Fruit fly (Drosophila melanogaster): Measurements from ENCODE around the gene t-cup.

Gene t-cup

DNA sequence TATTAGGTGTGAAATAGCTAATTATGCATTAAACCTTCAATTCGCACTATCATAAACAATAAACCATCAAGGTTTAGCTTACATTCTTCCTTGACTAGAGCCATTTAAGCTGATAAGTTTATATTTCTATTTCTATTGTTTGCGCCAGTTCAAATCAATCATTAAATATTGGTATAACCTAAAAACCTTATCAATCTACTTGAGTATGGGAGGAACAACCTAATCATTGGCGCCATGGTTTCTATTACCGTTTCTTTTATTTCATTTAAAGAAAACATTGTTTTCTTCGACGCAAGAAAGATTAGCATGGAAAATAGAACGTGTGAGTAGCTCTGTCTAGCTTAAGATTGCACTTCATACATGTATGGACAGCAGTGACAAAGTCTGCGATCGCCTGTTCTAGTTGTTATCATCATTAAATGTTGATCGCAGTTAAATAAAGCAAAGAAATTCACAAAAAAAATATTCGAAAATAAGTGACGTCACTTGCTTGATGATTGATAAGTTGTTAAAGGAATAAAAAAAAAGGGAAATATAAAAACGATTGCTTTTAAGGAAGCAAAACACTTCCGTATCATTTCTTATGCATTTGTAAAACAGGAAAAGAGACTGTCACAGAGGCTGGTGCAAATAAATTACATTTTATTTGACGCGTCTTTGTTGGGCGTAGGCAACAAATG is 22.8 kb downstream of the t-cup start (continued):
- TF ChIP-seq knrl (GFP tag; IDR thresholded peaks at IDR 0.05; ENCODE audit: partially characterized antibody) (no peak), Abd-B (GFP tag; optimal IDR thresholded peaks at IDR 0.05) (no peak), slp2 (GFP tag; optimal IDR thresholded peaks at IDR 0.05) (no peak), nom (GFP tag; optimal IDR thresholded peaks at IDR 0.05) (no peak), jumu (GFP tag; optimal IDR thresholded peaks at IDR 0.05) (no peak), gcm (GFP tag; optimal IDR thresholded peaks at IDR 0.05) (no peak), vfl (GFP tag; optimal IDR thresholded peaks at IDR 0.05) (no peak)

DNA sequence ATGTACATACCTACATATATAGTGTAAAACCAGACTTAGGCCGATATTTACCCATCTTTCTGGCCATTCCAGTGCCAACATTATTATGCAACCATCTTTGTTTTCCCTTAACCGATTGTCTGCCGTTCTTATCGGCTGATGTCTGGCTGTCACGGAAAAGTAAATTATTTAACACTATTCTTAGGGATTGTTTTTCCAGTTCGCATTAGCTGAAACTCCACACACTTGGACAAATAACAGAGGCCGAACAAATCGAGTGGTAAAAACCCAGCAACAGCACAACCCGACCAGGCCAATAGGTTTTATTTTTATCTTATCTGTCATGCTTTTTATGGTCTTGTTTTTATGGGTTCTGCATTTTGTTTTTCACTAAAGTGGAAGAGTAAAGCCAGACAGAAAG is 23.6 kb downstream of the t-cup start:
- peak; percentile 43 for TF ChIP-seq exex (tag; optimal IDR thresholded peaks at IDR 0.05)
- TF ChIP-seq Med (GFP tag) = peak; percentile 66
- TF ChIP-seq dan (GFP tag; IDR thresholded peaks at IDR 0.05) = no peak
- peak; percentile 36 for TF ChIP-seq CG12769 (tag; optimal IDR thresholded peaks at IDR 0.05)
- TF ChIP-seq CG3065 (GFP tag; optimal IDR thresholded peaks at IDR 0.05) = no peak
- no peak for TF ChIP-seq Antp (GFP tag; optimal IDR thresholded peaks at IDR 0.05)
- TF ChIP-seq mirr (GFP tag; optimal IDR thresholded peaks at IDR 0.05) = peak; percentile 60
- no peak for TF ChIP-seq CG17328 (GFP tag; IDR thresholded peaks at IDR 0.05)
- peak; percentile 25; the same call in 1 of the 3 replicates for TF ChIP-seq ci (GFP tag; IDR thresholded peaks at IDR 0.05)
- TF ChIP-seq CG1529 (GFP tag; optimal IDR thresholded peaks at IDR 0.05) = no peak
- peak; percentile 4 for TF ChIP-seq CG5180 (GFP tag; optimal IDR thresholded peaks at IDR 0.05)
- no peak for TF ChIP-seq CG1024 (GFP tag; IDR thresholded peaks at IDR 0.05)
- peak; percentile 12 for TF ChIP-seq CG34376 (GFP tag; optimal IDR thresholded peaks at IDR 0.05)
- TF ChIP-seq CG31441 (GFP tag; IDR thresholded peaks at IDR 0.05) = no peak
- TF ChIP-seq B-H2 (GFP tag; optimal IDR thresholded peaks at IDR 0.05) = peak; percentile 45
- TF ChIP-seq Hr39 (optimal IDR thresholded peaks at IDR 0.05) = no peak
- peak; percentile 34 for TF ChIP-seq CG18599 (GFP tag; optimal IDR thresholded peaks at IDR 0.05)
- peak; percentile 13 for TF ChIP-seq cwo (GFP tag; optimal IDR thresholded peaks at IDR 0.05)
- TF ChIP-seq amos (GFP tag; IDR thresholded peaks at IDR 0.05; ENCODE audit: partially characterized antibody) = no peak; the same call in 1 of the 2 replicates
- no peak for TF ChIP-seq CG3838 (GFP tag; optimal IDR thresholded peaks at IDR 0.05)
- TF ChIP-seq sob (GFP tag; IDR thresholded peaks at IDR 0.05) = no peak
- peak; percentile 13 for TF ChIP-seq CG7928 (GFP tag; optimal IDR thresholded peaks at IDR 0.05)
- TF ChIP-seq sug (tag; optimal IDR thresholded peaks at IDR 0.05) = peak; percentile 33
- peak; percentile 43 for TF ChIP-seq BtbVII (GFP tag; optimal IDR thresholded peaks at IDR 0.05)
- 0 out of 2 replicates have a peak, but pooled peaks have one; percentile 11 for TF ChIP-seq CG32532 (GFP tag; IDR thresholded peaks at IDR 0.05)
- no peak for TF ChIP-seq Fer3 (tag; optimal IDR thresholded peaks at IDR 0.05)
- TF ChIP-seq lab (GFP tag; optimal IDR thresholded peaks at IDR 0.05) = peak; percentile 53
- TF ChIP-seq CG2199 (GFP tag; IDR thresholded peaks at IDR 0.05) = peak; percentile 85
- TF ChIP-seq CG8924 (tag; optimal IDR thresholded peaks at IDR 0.05) = no peak
- TF ChIP-seq br (optimal IDR thresholded peaks at IDR 0.05) = no peak
- no peak for TF ChIP-seq CG10959 (GFP tag; IDR thresholded peaks at IDR 0.05)
- TF ChIP-seq Sox102F (GFP tag; optimal IDR thresholded peaks at IDR 0.05) = no peak
- no peak for TF ChIP-seq sd (tag; optimal IDR thresholded peaks at IDR 0.05)
- peak; percentile 17 for TF ChIP-seq Hmr (GFP tag; optimal IDR thresholded peaks at IDR 0.05)
- TF ChIP-seq ems (GFP tag; optimal IDR thresholded peaks at IDR 0.05) = no peak
- no peak for TF ChIP-seq CG9609 (GFP tag; optimal IDR thresholded peaks at IDR 0.05)
- peak; percentile 18 for TF ChIP-seq cad (GFP tag; optimal IDR thresholded peaks at IDR 0.05)
- peak; percentile 18 for TF ChIP-seq CG6765 (GFP tag; optimal IDR thresholded peaks at IDR 0.05)
- TF ChIP-seq Hr3 (GFP tag; optimal IDR thresholded peaks at IDR 0.05) = no peak
- 0 out of 2 replicates have a peak, but pooled peaks have one; percentile 16 for TF ChIP-seq GATAe (GFP tag; conservative IDR thresholded peaks at IDR 0.05)
- TF ChIP-seq HHEX (GFP tag; optimal IDR thresholded peaks at IDR 0.05) = peak; percentile 35
- peak; percentile 26 for TF ChIP-seq CG13894 (tag; optimal IDR thresholded peaks at IDR 0.05)
